Worm (Caenorhabditis elegans): ENCODE data around the gene Y37D8A.29.

Gene Y37D8A.29

DNA sequence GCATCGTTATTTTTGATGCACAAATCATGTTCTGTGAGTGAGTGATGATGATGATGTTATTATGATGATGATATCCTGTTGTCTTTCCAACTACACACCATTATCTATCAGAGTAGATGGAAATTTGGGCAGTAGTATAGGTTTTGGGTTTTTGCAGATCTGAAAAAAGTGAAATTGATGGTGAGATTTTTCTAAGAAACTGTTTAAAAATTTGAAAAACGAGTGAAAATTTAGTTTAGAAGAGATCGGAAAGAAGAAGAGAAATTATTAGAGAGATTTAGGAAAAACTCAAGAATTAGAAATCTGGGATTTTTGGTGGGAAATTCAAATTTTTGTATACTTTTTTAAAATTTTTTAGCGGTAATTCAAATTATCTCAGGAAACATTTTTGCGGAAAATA, at the start of gene Y37D8A.29, which contains the start of gene unc-71:
Gene Y37D8A.29 (minus strand): TSS at position 101 of the 400 bp plus-strand sequence.
Gene unc-71 (minus strand): TSS at position 159 of the 400 bp plus-strand sequence.
- no peak for TF ChIP-seq Y55F3AM.14 (GFP tag; optimal IDR thresholded peaks at IDR 0.05)
- no peak for TF ChIP-seq ceh-16 (tag; optimal IDR thresholded peaks at IDR 0.05)
- TF ChIP-seq nhr-6 (tag; optimal IDR thresholded peaks at IDR 0.05), result no peak
- no peak for TF ChIP-seq nhr-237 (tag; optimal IDR thresholded peaks at IDR 0.05)
- TF ChIP-seq sma-9 (GFP tag; optimal IDR thresholded peaks at IDR 0.05), result no peak
- no peak for TF ChIP-seq sma-9 (tag; optimal IDR thresholded peaks at IDR 0.05)
- TF ChIP-seq ZK546.5 (tag; optimal IDR thresholded peaks at IDR 0.05), result no peak
- no peak for TF ChIP-seq aly-2 (tag; optimal IDR thresholded peaks at IDR 0.05)
- TF ChIP-seq unc-62 (GFP tag; optimal IDR thresholded peaks at IDR 0.05), result no peak
- no peak for TF ChIP-seq nhr-129 (tag; optimal IDR thresholded peaks at IDR 0.05)
- TF ChIP-seq unc-39 (tag; optimal IDR thresholded peaks at IDR 0.05), result no peak
- TF ChIP-seq lsy-2 (tag; optimal IDR thresholded peaks at IDR 0.05), result no peak
- TF ChIP-seq lin-13 (GFP tag; optimal IDR thresholded peaks at IDR 0.05), result no peak

DNA sequence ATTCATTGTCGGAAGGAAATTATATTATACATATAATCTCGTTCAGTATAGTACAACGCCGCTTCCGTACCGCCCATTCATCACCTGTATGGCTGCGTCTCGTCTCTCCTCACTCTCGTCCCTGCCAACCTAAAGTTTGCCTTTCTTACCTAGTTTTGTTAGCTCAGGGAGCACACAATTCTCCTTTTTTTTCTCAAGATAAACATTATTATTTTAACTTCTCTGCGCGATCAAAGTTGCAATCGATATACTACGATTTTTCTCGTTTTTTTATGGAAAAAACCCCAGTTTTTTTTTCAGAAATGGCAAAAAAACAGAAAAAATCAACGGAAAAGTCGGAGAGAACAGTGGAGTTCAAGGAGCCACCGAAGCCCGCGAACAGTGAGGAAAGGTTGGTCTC, 42.9 kb upstream of the Y37D8A.29 start, which contains the start of gene epg-3:
Gene epg-3 (plus strand): TSS at position 301 of the 400 bp plus-strand sequence.
- TF ChIP-seq crh-2 (tag; optimal IDR thresholded peaks at IDR 0.05), result no peak
- TF ChIP-seq C34F6.9 (tag; optimal IDR thresholded peaks at IDR 0.05), result no peak

DNA sequence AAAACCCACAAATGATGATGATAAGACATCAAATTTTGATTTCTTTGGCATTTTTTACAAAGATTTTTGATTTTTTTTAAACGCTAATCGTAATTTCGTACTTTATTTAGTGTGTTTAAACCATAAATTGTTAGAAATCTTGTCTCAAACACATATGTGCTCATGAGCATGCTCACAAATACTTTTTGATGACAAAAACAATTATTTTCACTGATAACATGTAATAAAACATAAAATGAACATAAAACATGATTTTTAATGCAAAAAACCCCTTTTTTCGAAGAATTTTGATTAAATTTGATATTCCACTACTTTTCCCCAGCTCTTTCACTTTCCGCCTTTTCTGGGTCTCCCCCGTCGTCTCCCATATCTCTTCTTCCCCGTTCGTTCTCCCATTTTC, 41.3 kb upstream of the Y37D8A.29 start:
- TF ChIP-seq ztf-1 (GFP tag; conservative IDR thresholded peaks at IDR 0.05) (no peak), skn-1 (tag; optimal IDR thresholded peaks at IDR 0.05) (peak; percentile 50)

DNA sequence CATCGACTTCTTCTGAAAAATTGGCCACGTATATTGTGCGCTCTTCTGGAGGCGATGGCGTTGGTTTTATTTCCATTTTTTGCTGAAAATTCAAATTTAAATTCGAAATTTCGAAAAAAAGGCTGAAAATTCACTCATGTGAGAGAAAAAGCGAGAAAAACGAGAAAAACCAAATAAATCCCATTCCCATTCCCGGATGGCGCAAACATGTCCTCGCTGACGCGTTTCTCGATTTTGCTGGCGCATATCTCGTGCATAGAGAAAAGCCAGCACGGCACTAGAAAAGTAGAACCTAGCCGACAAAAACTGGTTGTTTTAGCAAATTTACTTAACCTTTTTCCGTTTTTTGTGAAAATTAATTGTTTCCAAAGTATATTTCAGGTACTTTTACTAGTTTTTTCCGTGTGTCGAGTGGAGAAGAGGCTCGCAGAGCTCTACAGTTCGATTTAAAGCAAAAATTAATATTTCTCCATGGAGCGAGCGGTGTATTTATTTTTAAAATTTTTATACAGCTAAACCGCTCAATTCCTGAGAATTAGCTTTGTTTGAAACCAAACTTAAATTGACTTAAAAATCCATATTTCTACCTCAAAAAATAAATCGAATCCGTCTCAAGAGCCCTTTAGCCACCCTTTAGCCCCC, 40.4 kb upstream of the Y37D8A.29 start, which contains the start of gene rbm-7:
Gene rbm-7 (minus strand): TSS at position 82 of the 642 bp plus-strand sequence.
- TF ChIP-seq ceh-16 (tag; optimal IDR thresholded peaks at IDR 0.05) (no peak), blmp-1 (tag; optimal IDR thresholded peaks at IDR 0.05; ENCODE audit: insufficient read depth) (no peak), sma-3 (GFP tag; optimal IDR thresholded peaks at IDR 0.05) (peak; percentile 36), unc-62 (GFP tag; optimal IDR thresholded peaks at IDR 0.05) (no peak), nhr-23 (tag; optimal IDR thresholded peaks at IDR 0.05) (no peak), F13H6.1 (tag; optimal IDR thresholded peaks at IDR 0.05) (peak; percentile 75), unc-55 (GFP tag; optimal IDR thresholded peaks at IDR 0.05) (peak; percentile 78), nhr-25 (tag; optimal IDR thresholded peaks at IDR 0.05) (peak; percentile 49), lin-13 (GFP tag; optimal IDR thresholded peaks at IDR 0.05) (peak; percentile 58), gmeb-1 (tag; optimal IDR thresholded peaks at IDR 0.05) (peak; percentile 81), nhr-12 (tag; optimal IDR thresholded peaks at IDR 0.05) (no peak), aly-2 (tag; optimal IDR thresholded peaks at IDR 0.05) (no peak), lin-39 (tag; optimal IDR thresholded peaks at IDR 0.05) (no peak), elt-3 (tag; optimal IDR thresholded peaks at IDR 0.05) (no peak), skn-1 (tag; optimal IDR thresholded peaks at IDR 0.05) (no peak), peb-1 (tag; optimal IDR thresholded peaks at IDR 0.05) (no peak), snpc-4 (tag; optimal IDR thresholded peaks at IDR 0.05) (no peak), dmd-4 (tag; optimal IDR thresholded peaks at IDR 0.05) (no peak), sem-4 (tag; optimal IDR thresholded peaks at IDR 0.05) (peak; percentile 59), unc-39 (tag; optimal IDR thresholded peaks at IDR 0.05) (no peak), ztf-11 (tag; optimal IDR thresholded peaks at IDR 0.05) (no peak), ceh-82 (tag; optimal IDR thresholded peaks at IDR 0.05) (no peak), crh-2 (tag; optimal IDR thresholded peaks at IDR 0.05) (peak; percentile 70), alr-1 (tag; optimal IDR thresholded peaks at IDR 0.05) (no peak), ztf-1 (GFP tag; conservative IDR thresholded peaks at IDR 0.05) (no peak), mdl-1 (tag; optimal IDR thresholded peaks at IDR 0.05) (no peak), nhr-11 (tag; optimal IDR thresholded peaks at IDR 0.05) (no peak), nhr-10 (tag; optimal IDR thresholded peaks at IDR 0.05) (no peak), elt-1 (tag; optimal IDR thresholded peaks at IDR 0.05) (no peak), zag-1 (tag; optimal IDR thresholded peaks at IDR 0.05) (no peak), nhr-6 (tag; optimal IDR thresholded peaks at IDR 0.05) (no peak), C34F6.9 (tag; optimal IDR thresholded peaks at IDR 0.05) (peak; percentile 84), Y55F3AM.14 (GFP tag; optimal IDR thresholded peaks at IDR 0.05) (no peak), mab-5 (tag; optimal IDR thresholded peaks at IDR 0.05) (peak; percentile 44), ZK546.5 (tag; optimal IDR thresholded peaks at IDR 0.05) (no peak), lin-11 (tag; optimal IDR thresholded peaks at IDR 0.05) (peak; percentile 67), sma-9 (GFP tag; optimal IDR thresholded peaks at IDR 0.05) (no peak), sma-9 (tag; optimal IDR thresholded peaks at IDR 0.05) (no peak), nhr-77 (tag; optimal IDR thresholded peaks at IDR 0.05) (no peak), mbf-1 (tag; optimal IDR thresholded peaks at IDR 0.05) (no peak), nhr-237 (tag; optimal IDR thresholded peaks at IDR 0.05) (no peak), nhr-129 (tag; optimal IDR thresholded peaks at IDR 0.05) (peak; percentile 63), egl-27 (tag; optimal IDR thresholded peaks at IDR 0.05) (peak; percentile 40), R02D3.7 (tag; optimal IDR thresholded peaks at IDR 0.05) (peak; percentile 30), lsy-2 (tag; optimal IDR thresholded peaks at IDR 0.05) (peak; percentile 85 to 88)
